Worm (Caenorhabditis elegans) whole organism, L4 larva: ENCODE results near the gene F32D8.13.
A peak's percentile ranks its signal among the peaks of the same experiment; 100 is the strongest.

ENCODE experiments used
- ceh-28 ChIP-seq: fragments of 150-350 bp; optimal IDR thresholded peaks from 2 replicates; lab custom pipeline; 2014; ENCODE audit warnings: missing biosample characterization, missing genetic modification reagents, missing genetic modification characterization
- ces-1 ChIP-seq: fragments of 150-350 bp; sonication (generic microtip); optimal IDR thresholded peaks from 4 replicates; lab custom pipeline; 2014; ENCODE audit warnings: missing biosample characterization, missing genetic modification reagents, missing genetic modification characterization
- nhr-11 ChIP-seq: fragments of 150-350 bp; optimal IDR thresholded peaks from 2 replicates; lab custom pipeline; 2014; ENCODE audit warnings: missing biosample characterization, missing genetic modification characterization
- pqm-1 ChIP-seq: sonication (generic microtip); optimal IDR thresholded peaks from 2 replicates; lab custom pipeline; 2017; ENCODE audit warnings: missing biosample characterization, missing genetic modification characterization
- spr-1 ChIP-seq: sonication (generic microtip); optimal IDR thresholded peaks from 2 replicates; lab custom pipeline; 2016; ENCODE audit warnings: mild to moderate bottlenecking, missing genetic modification characterization, missing compliant biosample characterization
- zip-11 ChIP-seq: fragments of 200-800 bp; sonication (Bioruptor generic); IDR thresholded peaks from 2 replicates; pipeline ENCODE4 v1.3.6; 2022; ENCODE audit warnings: missing genetic modification characterization, missing compliant biosample characterization

- TF ChIP-seq nhr-11 (tag; lab: Kevin White, UChicago) (no peak), ceh-28 (tag; lab: Kevin White, UChicago) (no peak), zip-11 (GFP tag; lab: Robert Waterston, UW) (no peak), spr-1 (no peak), pqm-1 (peak; percentile 98), ces-1 (GFP tag; lab: Kevin White, UChicago) (no peak)
Observed at ce11 chrV:10855363-10855762, 41.0 kb downstream of the F32D8.13 start.
